Fruit fly (Drosophila melanogaster): ENCODE data around the gene CG42583.
A peak's percentile ranks its signal among the peaks of the same experiment; 100 is the strongest.
"Not testable (repeated sequence)": the region's sequence is repeated elsewhere in the genome, so short reads cannot be mapped to it uniquely, and the experiment has no call there.

The CG42583 gene

DNA sequence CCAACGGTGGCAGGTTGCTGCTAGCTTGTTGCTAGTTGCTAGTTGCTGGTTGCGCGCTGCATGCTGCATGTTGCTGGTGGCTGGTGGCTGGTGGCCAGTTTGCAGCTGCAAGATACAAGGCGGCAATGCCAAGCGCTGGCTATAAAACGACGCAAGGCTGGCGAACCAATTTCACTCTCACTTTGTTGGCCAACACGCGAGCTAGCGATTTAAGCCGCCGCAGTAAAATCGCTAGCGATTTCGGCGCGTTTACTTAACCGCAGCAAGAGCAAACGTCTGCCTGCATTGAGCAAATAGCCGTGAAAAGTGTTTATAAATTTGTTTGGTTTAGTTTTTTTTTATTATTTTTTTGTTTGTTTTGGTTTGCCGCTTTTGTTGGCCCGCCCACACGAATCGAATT is 6.2 kb upstream of the CG42583 start, which contains the start of gene CG15322:
Gene CG15322, plus strand, starts transcription at position 148 of the 400 bp plus-strand sequence.
- TF ChIP-seq CG34367 (tag; optimal IDR thresholded peaks at IDR 0.05) = no peak
- no peak for TF ChIP-seq CG12605 (GFP tag; IDR thresholded peaks at IDR 0.05)
- TF ChIP-seq CG10348 (GFP tag; IDR thresholded peaks at IDR 0.05) = no peak
- no peak for TF ChIP-seq CG8159 (tag; optimal IDR thresholded peaks at IDR 0.05)
- no peak for TF ChIP-seq Pif1A (GFP tag; optimal IDR thresholded peaks at IDR 0.05)
- TF ChIP-seq CG13204 (GFP tag; optimal IDR thresholded peaks at IDR 0.05) = no peak
- no peak for TF ChIP-seq CG32121 (GFP tag; IDR thresholded peaks at IDR 0.05)
- TF ChIP-seq CG4496 (GFP tag; IDR thresholded peaks at IDR 0.05) = no peak
- no peak for TF ChIP-seq gl (tag; optimal IDR thresholded peaks at IDR 0.05)

DNA sequence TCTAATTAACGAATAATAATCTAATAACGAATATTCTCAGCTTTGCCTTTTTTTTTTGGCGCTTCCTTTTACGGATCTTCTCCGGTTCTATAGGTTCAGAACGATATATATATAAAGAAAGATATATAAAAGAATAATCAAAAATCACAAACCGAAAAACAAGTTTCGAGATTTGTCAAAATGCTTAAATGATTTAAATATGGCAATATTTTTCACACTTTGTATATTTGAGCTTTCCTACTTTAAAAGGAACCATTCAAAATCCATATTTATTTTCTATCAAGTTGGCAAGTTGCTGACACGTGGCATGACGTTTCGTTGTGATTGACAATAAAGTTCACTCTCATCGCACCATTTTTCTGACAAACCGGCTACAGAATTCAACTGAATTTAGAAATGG is 1.1 kb downstream of the CG42583 start, which contains the start of gene CG34332:
Gene CG34332, plus strand, starts transcription at position 301 of the 400 bp plus-strand sequence.
- TF ChIP-seq Pif1A (GFP tag; optimal IDR thresholded peaks at IDR 0.05) (no peak), CG17806 (tag; optimal IDR thresholded peaks at IDR 0.05) (no peak), CG32121 (GFP tag; IDR thresholded peaks at IDR 0.05) (no peak), EcR (GFP tag; optimal IDR thresholded peaks at IDR 0.05) (no peak), rn (GFP tag; IDR thresholded peaks at IDR 0.05) (no peak), CG15710 (tag; optimal IDR thresholded peaks at IDR 0.05) (no peak), Snoo (tag; optimal IDR thresholded peaks at IDR 0.05) (no peak), CG9948 (tag; optimal IDR thresholded peaks at IDR 0.05) (no peak)

DNA sequence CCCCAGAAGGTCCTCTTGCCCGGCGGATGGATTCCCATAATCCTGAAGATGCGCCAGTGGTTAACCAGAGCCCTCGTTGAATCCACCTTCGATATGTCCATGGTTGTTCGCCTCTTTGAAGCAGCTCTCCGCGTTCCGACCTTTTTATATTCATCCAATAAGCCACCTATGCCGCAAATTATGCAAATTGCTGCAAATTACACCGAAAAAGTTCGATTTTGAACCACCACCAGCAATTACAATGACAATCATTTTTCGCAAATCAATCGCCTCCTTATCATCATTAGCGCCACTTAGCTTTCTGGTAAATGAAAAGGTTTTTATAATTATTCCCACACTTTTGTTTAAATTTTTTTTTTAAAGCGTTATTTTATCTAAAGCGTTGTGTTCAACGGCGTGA is 3.5 kb downstream of the CG42583 start, which contains the start of gene Or19a:
Gene Or19a, minus strand, starts transcription at position 101 of the 400 bp plus-strand sequence.
- TF ChIP-seq CG14655 (GFP tag; optimal IDR thresholded peaks at IDR 0.05); Ets98B (GFP tag; IDR thresholded peaks at IDR 0.05); CG10348 (GFP tag; IDR thresholded peaks at IDR 0.05): not testable (repeated sequence)

DNA sequence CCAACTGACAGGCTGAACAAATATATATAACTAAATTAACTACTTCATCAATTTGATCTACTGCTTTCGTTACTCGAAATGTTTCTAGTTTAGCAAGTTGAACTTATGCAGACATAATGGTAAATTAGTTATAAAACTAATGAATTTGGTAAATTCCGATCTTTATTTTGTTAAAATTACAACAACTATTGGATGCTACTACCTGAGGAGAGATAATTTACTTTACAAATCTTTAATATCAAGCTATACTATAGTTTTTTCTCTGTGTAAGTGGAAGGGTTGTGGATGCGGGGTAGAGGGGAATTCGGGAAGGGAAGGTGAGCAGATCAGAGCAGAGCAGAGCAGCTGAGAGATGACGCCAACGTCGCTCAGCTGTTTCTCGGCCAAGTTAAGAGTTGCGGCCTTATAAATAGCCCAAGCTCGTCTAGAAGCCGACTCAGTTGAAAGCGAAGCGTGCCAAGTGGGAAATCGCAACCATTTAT is 8.1 kb downstream of the CG42583 start, which contains the start of gene aspr:
Gene aspr, plus strand, starts transcription at position 432 of the 482 bp plus-strand sequence.
- no peak for TF ChIP-seq rn (GFP tag; IDR thresholded peaks at IDR 0.05)
- TF ChIP-seq Snoo (tag; optimal IDR thresholded peaks at IDR 0.05) = no peak
- TF ChIP-seq EcR (GFP tag; optimal IDR thresholded peaks at IDR 0.05) = no peak
- no peak for TF ChIP-seq CG13204 (GFP tag; optimal IDR thresholded peaks at IDR 0.05)
- peak; percentile 47 for TF ChIP-seq CG17806 (tag; optimal IDR thresholded peaks at IDR 0.05)
- TF ChIP-seq Pif1B (GFP tag; optimal IDR thresholded peaks at IDR 0.05) = no peak
- TF ChIP-seq CG8301 (tag; optimal IDR thresholded peaks at IDR 0.05) = no peak
- peak; percentile 56 for TF ChIP-seq CG15710 (tag; optimal IDR thresholded peaks at IDR 0.05)
- TF ChIP-seq CG10348 (GFP tag; IDR thresholded peaks at IDR 0.05) = no peak
- no peak for TF ChIP-seq fd96Ca (GFP tag; IDR thresholded peaks at IDR 0.05)
- TF ChIP-seq gl (tag; optimal IDR thresholded peaks at IDR 0.05) = no peak
- no peak for TF ChIP-seq CG32121 (GFP tag; IDR thresholded peaks at IDR 0.05)
- TF ChIP-seq CG4496 (GFP tag; IDR thresholded peaks at IDR 0.05) = no peak
- no peak for TF ChIP-seq CG34367 (tag; optimal IDR thresholded peaks at IDR 0.05)
- no peak for TF ChIP-seq CG12605 (GFP tag; IDR thresholded peaks at IDR 0.05)
- no peak for TF ChIP-seq Ets98B (GFP tag; IDR thresholded peaks at IDR 0.05)
- peak; percentile 28 for TF ChIP-seq CG14655 (GFP tag; optimal IDR thresholded peaks at IDR 0.05)
- peak; percentile 52 for TF ChIP-seq CG9948 (tag; optimal IDR thresholded peaks at IDR 0.05)
- TF ChIP-seq CG8159 (tag; optimal IDR thresholded peaks at IDR 0.05) = peak; percentile 63
- no peak for TF ChIP-seq D1 (tag; optimal IDR thresholded peaks at IDR 0.05)
- TF ChIP-seq Pif1A (GFP tag; optimal IDR thresholded peaks at IDR 0.05) = peak; percentile 25

DNA sequence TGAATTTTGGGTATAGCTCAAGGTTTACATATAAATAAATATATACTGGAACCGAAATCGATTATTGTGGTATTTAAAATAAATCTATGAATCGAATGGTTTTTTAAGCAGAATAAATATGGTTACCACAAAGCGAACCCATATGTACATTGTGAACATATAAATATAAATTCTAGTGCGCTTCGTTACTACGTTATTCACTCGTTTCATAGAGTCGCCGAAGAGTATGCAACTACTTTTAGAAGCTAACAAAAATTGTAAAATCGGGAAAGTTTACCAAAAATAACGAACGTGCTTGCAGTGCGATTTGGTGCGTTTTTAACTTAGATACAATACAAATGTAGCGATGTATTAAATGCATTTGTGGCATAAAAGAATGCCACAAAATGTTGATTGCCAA is 16.4 kb downstream of the CG42583 start:
- no peak for TF ChIP-seq CG17806 (tag; optimal IDR thresholded peaks at IDR 0.05)
- no peak for TF ChIP-seq CG14655 (GFP tag; optimal IDR thresholded peaks at IDR 0.05)
- TF ChIP-seq EcR (GFP tag; optimal IDR thresholded peaks at IDR 0.05) = no peak
- TF ChIP-seq CG34367 (tag; optimal IDR thresholded peaks at IDR 0.05) = no peak
- TF ChIP-seq CG9948 (tag; optimal IDR thresholded peaks at IDR 0.05) = no peak
- TF ChIP-seq CG12605 (GFP tag; IDR thresholded peaks at IDR 0.05) = no peak
- no peak for TF ChIP-seq gl (tag; optimal IDR thresholded peaks at IDR 0.05)
- TF ChIP-seq CG32121 (GFP tag; IDR thresholded peaks at IDR 0.05) = no peak

DNA sequence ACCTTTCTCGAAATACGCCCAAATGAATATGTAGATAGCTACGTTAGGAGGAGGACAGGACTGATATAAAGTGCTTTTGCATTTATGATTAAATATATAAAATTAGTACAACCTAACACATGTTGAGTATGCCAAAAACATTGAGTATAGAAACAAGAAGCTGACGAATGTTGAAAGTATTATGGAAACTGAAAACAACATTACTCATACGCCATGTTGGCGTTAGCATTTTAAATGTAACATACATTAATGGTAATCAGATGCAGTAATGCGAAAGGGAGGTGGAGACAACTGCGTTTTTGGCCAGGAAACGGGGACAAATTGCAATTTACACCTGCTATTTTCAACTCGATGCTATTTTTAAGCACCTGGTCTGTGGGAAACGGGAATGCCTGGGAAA is 18.9 kb downstream of the CG42583 start:
- TF ChIP-seq CG13204 (GFP tag; optimal IDR thresholded peaks at IDR 0.05) (no peak), Snoo (tag; optimal IDR thresholded peaks at IDR 0.05) (no peak), EcR (GFP tag; optimal IDR thresholded peaks at IDR 0.05) (no peak), CG34367 (tag; optimal IDR thresholded peaks at IDR 0.05) (no peak), CG4496 (GFP tag; IDR thresholded peaks at IDR 0.05) (no peak), CG17806 (tag; optimal IDR thresholded peaks at IDR 0.05) (no peak), CG9948 (tag; optimal IDR thresholded peaks at IDR 0.05) (no peak)

DNA sequence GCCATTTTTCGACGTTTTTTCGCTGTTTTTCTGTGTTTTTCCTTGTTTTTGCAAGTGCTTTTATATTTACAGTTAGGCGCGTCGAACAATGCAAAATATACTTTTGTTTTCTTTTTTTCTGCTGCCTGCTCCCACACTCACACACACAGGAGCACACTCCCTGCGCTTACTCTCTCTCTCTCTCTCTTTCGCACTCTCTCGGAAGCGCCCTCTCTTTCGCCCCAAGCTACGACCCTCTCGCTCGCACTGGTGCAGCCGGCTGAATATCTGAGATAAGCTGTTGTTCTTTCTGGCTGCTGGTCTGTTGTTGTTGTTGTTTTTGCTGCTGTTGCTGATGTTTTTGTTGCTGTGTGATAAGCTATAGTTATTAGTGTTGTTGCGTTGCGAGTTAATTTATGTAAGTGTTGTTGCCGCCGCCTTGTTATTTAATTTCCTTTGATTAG is 19.4 kb downstream of the CG42583 start:
- TF ChIP-seq CG17806 (tag; optimal IDR thresholded peaks at IDR 0.05) = peak; percentile 8
- peak; percentile 14 for TF ChIP-seq CG8301 (tag; optimal IDR thresholded peaks at IDR 0.05)
- peak; percentile 50; the same call in 1 of the 3 replicates for TF ChIP-seq fd96Ca (GFP tag; IDR thresholded peaks at IDR 0.05)
- peak; percentile 64; the same call in 1 of the 2 replicates for TF ChIP-seq CG12605 (GFP tag; IDR thresholded peaks at IDR 0.05)
- TF ChIP-seq Pif1A (GFP tag; optimal IDR thresholded peaks at IDR 0.05) = peak; percentile 39
- TF ChIP-seq EcR (GFP tag; optimal IDR thresholded peaks at IDR 0.05) = peak; percentile 9
- TF ChIP-seq Ets98B (GFP tag; IDR thresholded peaks at IDR 0.05) = peak; percentile 50; the same call in 1 of the 2 replicates
- TF ChIP-seq CG34367 (tag; optimal IDR thresholded peaks at IDR 0.05) = peak; percentile 2
- TF ChIP-seq CG9948 (tag; optimal IDR thresholded peaks at IDR 0.05) = no peak
- peak; percentile 19 for TF ChIP-seq Pif1B (GFP tag; optimal IDR thresholded peaks at IDR 0.05)
- peak; percentile 17 for TF ChIP-seq CG8159 (tag; optimal IDR thresholded peaks at IDR 0.05)
- peak; percentile 24 for TF ChIP-seq CG15710 (tag; optimal IDR thresholded peaks at IDR 0.05)
- TF ChIP-seq CG4496 (GFP tag; IDR thresholded peaks at IDR 0.05) = peak; percentile 62; the same call in 2 of the 3 replicates
- TF ChIP-seq D1 (tag; optimal IDR thresholded peaks at IDR 0.05) = no peak
- TF ChIP-seq CG13204 (GFP tag; optimal IDR thresholded peaks at IDR 0.05) = peak; percentile 49
- TF ChIP-seq rn (GFP tag; IDR thresholded peaks at IDR 0.05) = 0 out of 2 replicates have a peak, but pooled peaks have one; percentile 3
- TF ChIP-seq CG32121 (GFP tag; IDR thresholded peaks at IDR 0.05) = peak; percentile 48; the same call in 1 of the 2 replicates
- TF ChIP-seq CG10348 (GFP tag; IDR thresholded peaks at IDR 0.05) = no peak
- TF ChIP-seq CG14655 (GFP tag; optimal IDR thresholded peaks at IDR 0.05) = no peak
- peak; percentile 42 for TF ChIP-seq Snoo (tag; optimal IDR thresholded peaks at IDR 0.05)
- peak; percentile 10 for TF ChIP-seq gl (tag; optimal IDR thresholded peaks at IDR 0.05)
